Worm (Caenorhabditis elegans) whole organism, L4 larva: Measurements from ENCODE around the gene F54D5.24.
"Not testable (repeated sequence)": the region's sequence is repeated elsewhere in the genome, so short reads cannot be mapped to it uniquely, and the experiment has no call there.

Experiments used
- D1046.2 ChIP-seq: fragments of 200-800 bp; sonication (Bioruptor generic); IDR thresholded peaks from 2 replicates; pipeline ENCODE4 v1.3.6; 2022; ENCODE audit warnings: missing genetic modification characterization, missing compliant biosample characterization
- F37D6.2 ChIP-seq: sonication (generic microtip); optimal IDR thresholded peaks from 2 replicates; lab custom pipeline; 2016; ENCODE audit warnings: mild to moderate bottlenecking, missing genetic modification characterization, missing compliant biosample characterization
- F49E8.2 ChIP-seq: sonication (generic microtip); optimal IDR thresholded peaks from 2 replicates; lab custom pipeline; 2016; ENCODE audit warnings: missing compliant biosample characterization, mild to moderate bottlenecking, missing genetic modification characterization, borderline replicate concordance
- T26A8.4 ChIP-seq: fragments of 200-800 bp; sonication (Bioruptor generic); IDR thresholded peaks from 2 replicates; pipeline ENCODE4 v1.3.6; 2022; ENCODE audit warnings: missing genetic modification characterization, missing compliant biosample characterization
- Y105C5A.15 ChIP-seq: fragments of 200-800 bp; sonication (Bioruptor generic); IDR thresholded peaks from 2 replicates; pipeline ENCODE4 v1.3.6; 2022; ENCODE audit warnings: missing genetic modification characterization, missing compliant biosample characterization
- Y48G9A.11 ChIP-seq: fragments of 200-800 bp; sonication (Bioruptor generic); IDR thresholded peaks from 2 replicates; pipeline ENCODE4 v1.3.6; 2022; ENCODE audit warnings: missing genetic modification reagents, missing genetic modification characterization, missing compliant biosample characterization
- Y75B8A.6 ChIP-seq: fragments of 200-800 bp; sonication (Bioruptor generic); IDR thresholded peaks from 2 replicates; pipeline ENCODE4 v1.3.6; 2022; ENCODE audit warnings: missing genetic modification reagents, missing genetic modification characterization, missing compliant biosample characterization
- ceh-20 ChIP-seq: fragments of 200-800 bp; sonication (Bioruptor generic); IDR thresholded peaks from 2 replicates; pipeline ENCODE4 v1.3.6; 2022; ENCODE audit warnings: missing genetic modification reagents, missing genetic modification characterization, missing compliant biosample characterization
- ceh-44 ChIP-seq: fragments of 200-800 bp; sonication (Bioruptor generic); IDR thresholded peaks from 2 replicates; pipeline ENCODE4 v1.3.6; 2022; ENCODE audit warnings: missing genetic modification reagents, missing genetic modification characterization, missing compliant biosample characterization
- ces-1 ChIP-seq: fragments of 150-350 bp; sonication (generic microtip); optimal IDR thresholded peaks from 4 replicates; lab custom pipeline; 2014; ENCODE audit warnings: missing biosample characterization, missing genetic modification reagents, missing genetic modification characterization
- daf-16 ChIP-seq, 3 experiments: sonication (generic microtip); optimal IDR thresholded peaks; 2 replicates each; lab custom pipeline; 2016 to 2017; ENCODE audit warnings: missing genetic modification characterization in 3 of 3, missing genetic modification reagents in 3 of 3, mild to moderate bottlenecking in 2 of 3, missing compliant biosample characterization in 2 of 3, missing biosample characterization in 1 of 3, moderate library complexity in 1 of 3
- dmd-6 ChIP-seq: fragments of 200-800 bp; sonication (Bioruptor generic); IDR thresholded peaks from 2 replicates; pipeline ENCODE4 v1.3.6; 2022; ENCODE audit warnings: missing genetic modification reagents, missing genetic modification characterization, missing compliant biosample characterization
- duxl-1 ChIP-seq: sonication (generic microtip); optimal IDR thresholded peaks from 2 replicates; lab custom pipeline; 2016; ENCODE audit warnings: mild to moderate bottlenecking, missing genetic modification characterization, moderate library complexity, missing compliant biosample characterization; ENCODE audit not compliant: poor library complexity
- dve-1 ChIP-seq: sonication (generic microtip); optimal IDR thresholded peaks from 2 replicates; lab custom pipeline; 2017; ENCODE audit warnings: antibody characterized with exemption, mild to moderate bottlenecking, missing genetic modification characterization, missing compliant biosample characterization; ENCODE audit not compliant: insufficient read depth
- egl-43 ChIP-seq: fragments of 200-800 bp; sonication (Bioruptor generic); IDR thresholded peaks from 2 replicates; pipeline ENCODE4 v1.3.6; 2022; ENCODE audit warnings: missing genetic modification reagents, missing genetic modification characterization, missing compliant biosample characterization
- fkh-10 ChIP-seq: fragments of 150-350 bp; optimal IDR thresholded peaks from 2 replicates; lab custom pipeline; 2014; ENCODE audit warnings: missing biosample characterization, missing genetic modification reagents, missing genetic modification characterization
- hlh-30 ChIP-seq: sonication (generic microtip); optimal IDR thresholded peaks from 2 replicates; lab custom pipeline; 2017; ENCODE audit warnings: antibody characterized with exemption, mild to moderate bottlenecking, missing genetic modification characterization, missing compliant biosample characterization; ENCODE audit not compliant: insufficient read depth
- hmg-1.1 ChIP-seq: fragments of 200-800 bp; sonication (Bioruptor generic); IDR thresholded peaks from 2 replicates; pipeline ENCODE4 v1.3.6; 2022; ENCODE audit warnings: missing genetic modification reagents, missing genetic modification characterization, missing compliant biosample characterization
- lim-7 ChIP-seq: fragments of 200-800 bp; sonication (Bioruptor generic); IDR thresholded peaks from 2 replicates; pipeline ENCODE4 v1.3.6; 2022; ENCODE audit warnings: missing genetic modification characterization, missing compliant biosample characterization
- lin-1 ChIP-seq: fragments of 200-800 bp; sonication (Bioruptor generic); IDR thresholded peaks from 2 replicates; pipeline ENCODE4 v1.3.6; 2022; ENCODE audit warnings: missing genetic modification reagents, missing genetic modification characterization, missing compliant biosample characterization
- lin-13 ChIP-seq: fragments of 150-350 bp; optimal IDR thresholded peaks from 2 replicates; lab custom pipeline; 2014; ENCODE audit warnings: missing biosample characterization, missing genetic modification reagents, missing genetic modification characterization
- lin-15B ChIP-seq: fragments of 150-350 bp; sonication (generic microtip); optimal IDR thresholded peaks from 3 replicates; lab custom pipeline; 2014; ENCODE audit warnings: missing biosample characterization, missing genetic modification characterization
- lin-29 ChIP-seq: fragments of 200-800 bp; sonication (Bioruptor generic); IDR thresholded peaks from 2 replicates; pipeline ENCODE4 v1.3.6; 2022; ENCODE audit warnings: missing genetic modification reagents, missing genetic modification characterization, missing compliant biosample characterization
- lir-3 ChIP-seq: sonication (generic microtip); optimal IDR thresholded peaks from 2 replicates; lab custom pipeline; 2016; ENCODE audit warnings: mild to moderate bottlenecking, missing genetic modification characterization, missing compliant biosample characterization
- lsy-2 ChIP-seq, 2 experiments: fragments of 150-350 bp in 1 of 2; sonication (generic microtip) in 1 of 2; optimal IDR thresholded peaks; 2 replicates each; lab custom pipeline; 2014 to 2017; ENCODE audit warnings: missing biosample characterization in 2 of 2, missing genetic modification characterization in 2 of 2
- madf-9 ChIP-seq: fragments of 200-800 bp; sonication (Bioruptor generic); conservative IDR thresholded peaks from 2 replicates; pipeline ENCODE4 v1.3.6; 2022; ENCODE audit warnings: missing genetic modification reagents, missing genetic modification characterization, missing compliant biosample characterization
- mdt-29 ChIP-seq: fragments of 200-800 bp; sonication (Bioruptor generic); IDR thresholded peaks from 2 replicates; pipeline ENCODE4 v1.3.6; 2022; ENCODE audit warnings: missing genetic modification reagents, missing genetic modification characterization, missing compliant biosample characterization
- mep-1 ChIP-seq: fragments of 150-350 bp; sonication (generic microtip); optimal IDR thresholded peaks from 3 replicates; lab custom pipeline; 2014; ENCODE audit warnings: missing biosample characterization, missing genetic modification characterization
- nhr-102 ChIP-seq: sonication (generic microtip); optimal IDR thresholded peaks from 2 replicates; lab custom pipeline; 2016; ENCODE audit warnings: mild to moderate bottlenecking, missing genetic modification characterization, moderate library complexity, missing compliant biosample characterization
- nhr-11 ChIP-seq: fragments of 150-350 bp; optimal IDR thresholded peaks from 2 replicates; lab custom pipeline; 2014; ENCODE audit warnings: missing biosample characterization, missing genetic modification characterization
- nhr-28 ChIP-seq: fragments of 150-350 bp; optimal IDR thresholded peaks from 2 replicates; lab custom pipeline; 2014; ENCODE audit warnings: missing biosample characterization, missing genetic modification characterization
- nhr-42 ChIP-seq: fragments of 200-800 bp; sonication (Bioruptor generic); IDR thresholded peaks from 2 replicates; pipeline ENCODE4 v1.3.6; 2022; ENCODE audit warnings: missing genetic modification characterization, missing compliant biosample characterization
- nhr-48 ChIP-seq: sonication (generic microtip); optimal IDR thresholded peaks from 2 replicates; lab custom pipeline; 2016; ENCODE audit warnings: mild to moderate bottlenecking, missing genetic modification characterization, missing compliant biosample characterization
- pha-4 ChIP-seq, 2 experiments: fragments of 150-350 bp in 1 of 2; fragments of 200-800 bp in 1 of 2; sonication (Bioruptor generic) in 1 of 2; IDR thresholded peaks in 1 of 2; optimal IDR thresholded peaks in 1 of 2; 2 replicates each; pipeline versions ENCODE4 v1.3.6 to Lab custom; 2014 to 2022; ENCODE audit warnings: missing genetic modification characterization in 2 of 2, missing genetic modification reagents in 2 of 2, missing biosample characterization in 1 of 2, missing compliant biosample characterization in 1 of 2
- rbr-2 ChIP-seq: sonication (generic microtip); optimal IDR thresholded peaks from 2 replicates; lab custom pipeline; 2016; ENCODE audit warnings: missing genotype, missing genetic modification characterization, missing compliant biosample characterization
- sdz-12 ChIP-seq: fragments of 200-800 bp; sonication (Bioruptor generic); optimal IDR thresholded peaks from 2 replicates; lab custom pipeline; 2018; ENCODE audit warnings: mild to moderate bottlenecking, missing genetic modification characterization, missing compliant biosample characterization
- set-16 ChIP-seq: fragments of 200-800 bp; sonication (Bioruptor generic); IDR thresholded peaks from 2 replicates; pipeline ENCODE4 v1.3.6; 2022; ENCODE audit warnings: missing genetic modification reagents, missing genetic modification characterization, missing compliant biosample characterization
- spr-1 ChIP-seq: sonication (generic microtip); optimal IDR thresholded peaks from 2 replicates; lab custom pipeline; 2016; ENCODE audit warnings: mild to moderate bottlenecking, missing genetic modification characterization, missing compliant biosample characterization
- unc-130 ChIP-seq: sonication (generic microtip); optimal IDR thresholded peaks from 2 replicates; lab custom pipeline; 2016; ENCODE audit warnings: missing genetic modification reagents, missing genetic modification characterization, missing compliant biosample characterization
- unc-62 ChIP-seq, 3 experiments: fragments of 150-350 bp in 1 of 3; sonication (generic microtip); optimal IDR thresholded peaks in 2 of 3; peaks in 1 of 3; 1 replicate in 1 of 3; 2 replicates in 2 of 3; lab custom pipeline; 2014 to 2017; ENCODE audit warnings: missing biosample characterization in 3 of 3, missing genetic modification characterization in 3 of 3, missing genetic modification reagents in 3 of 3, missing genotype in 1 of 3
- vab-7 ChIP-seq: fragments of 200-800 bp; sonication (Bioruptor generic); IDR thresholded peaks from 2 replicates; pipeline ENCODE4 v1.3.6; 2022; ENCODE audit warnings: missing genetic modification reagents, missing genetic modification characterization, missing compliant biosample characterization

The F54D5.24 gene

ce11 chrII:11534429-11535099 lies 21.2 kb upstream of the F54D5.24 start, which contains the start of gene Y62F5A.12 (continued):
- peak; percentile 70 for TF ChIP-seq duxl-1 (tag; lab: Kevin White, UChicago)
- peak; percentile 27 for TF ChIP-seq ces-1 (GFP tag; lab: Kevin White, UChicago)
- TF ChIP-seq lim-7 (GFP tag; lab: Robert Waterston, UW), result peak; percentile 82
- TF ChIP-seq F37D6.2 (tag; lab: Kevin White, UChicago), result peak; percentile 79
- TF ChIP-seq ceh-44 (GFP tag; lab: Robert Waterston, UW), result peak; percentile 99
- peak; percentile 84 for TF ChIP-seq unc-130 (GFP tag; lab: Kevin White, UChicago)
- peak in 1 of 2 experiments; percentile 66 for TF ChIP-seq unc-62 (GFP tag; optimal IDR thresholded peaks at IDR 0.05 in 1 of 2; lab: Kevin White, UChicago)
- TF ChIP-seq unc-62, daf-16, pha-4 (tag; optimal IDR thresholded peaks at IDR 0.05; lab: Kevin White, UChicago): not testable (repeated sequence)
- peak; percentile 67 for TF ChIP-seq set-16 (GFP tag; lab: Robert Waterston, UW)
- TF ChIP-seq daf-16 (GFP tag; optimal IDR thresholded peaks at IDR 0.05; lab: Kevin White, UChicago), result peak in 1 of 2 experiments; percentile 68
- TF ChIP-seq T26A8.4 (GFP tag; lab: Robert Waterston, UW), result peak; percentile 78
- TF ChIP-seq madf-9 (GFP tag; lab: Robert Waterston, UW), result peak; percentile 96
- TF ChIP-seq Y48G9A.11 (GFP tag; lab: Robert Waterston, UW), result peak; percentile 93
- peak; percentile 85 for TF ChIP-seq mep-1 (tag; lab: Kevin White, UChicago)
- peak; percentile 93 for TF ChIP-seq egl-43 (GFP tag; lab: Robert Waterston, UW)
- peak; percentile 71 to 82 for TF ChIP-seq lsy-2 (tag; optimal IDR thresholded peaks at IDR 0.05; lab: Kevin White, UChicago)
- TF ChIP-seq nhr-48, result peak; percentile 55
- TF ChIP-seq sdz-12 (GFP tag; lab: Kevin White, UChicago), result peak; percentile 60
- TF ChIP-seq lin-1 (GFP tag; lab: Robert Waterston, UW), result peak; percentile 85; the same call in 1 of the 2 replicates
- peak; percentile 66 for TF ChIP-seq spr-1 (tag; lab: Kevin White, UChicago)
- peak; percentile 55; the same call in 1 of the 2 replicates for TF ChIP-seq lin-29
- peak; percentile 52 for TF ChIP-seq nhr-28 (tag; lab: Kevin White, UChicago)
- 0 out of 2 replicates have a peak, but pooled peaks have one; percentile 80 for TF ChIP-seq Y75B8A.6
- peak; percentile 51 for TF ChIP-seq fkh-10 (GFP tag; lab: Kevin White, UChicago)
- peak; percentile 96 for TF ChIP-seq vab-7 (GFP tag; lab: Robert Waterston, UW)
- TF ChIP-seq lin-13 (GFP tag; lab: Kevin White, UChicago), result peak; percentile 69
- peak; percentile 93 for TF ChIP-seq D1046.2 (GFP tag; lab: Robert Waterston, UW)
- TF ChIP-seq ceh-20 (GFP tag; lab: Robert Waterston, UW), result peak; percentile 95
- peak; percentile 59 for TF ChIP-seq dve-1 (tag; lab: Kevin White, UChicago)
- peak; percentile 89 for TF ChIP-seq rbr-2 (tag; lab: Kevin White, UChicago)
- TF ChIP-seq nhr-102 (tag; lab: Kevin White, UChicago), result peak; percentile 66
- TF ChIP-seq hlh-30 (tag; lab: Kevin White, UChicago), result peak; percentile 67
- TF ChIP-seq Y105C5A.15, result peak; percentile 70; the same call in 1 of the 2 replicates
- peak; percentile 44 for TF ChIP-seq lir-3 (tag; lab: Kevin White, UChicago)
- TF ChIP-seq nhr-11 (tag; lab: Kevin White, UChicago), result peak; percentile 68
- peak; percentile 94; the same call in 1 of the 2 replicates for TF ChIP-seq nhr-42 (GFP tag; lab: Robert Waterston, UW)
- TF ChIP-seq F49E8.2, result peak; percentile 27
- TF ChIP-seq pha-4 (GFP tag; IDR thresholded peaks at IDR 0.05; lab: Robert Waterston, UW), result peak; percentile 96
- peak; percentile 88 for TF ChIP-seq dmd-6 (GFP tag; lab: Robert Waterston, UW)
- TF ChIP-seq mdt-29 (GFP tag; lab: Robert Waterston, UW), result peak; percentile 85
- TF ChIP-seq hmg-1.1 (GFP tag; lab: Robert Waterston, UW), result peak; percentile 93
- peak; percentile 39 for TF ChIP-seq lin-15B
- TF ChIP-seq, all 104 proteins: peak for 63; not testable (repeated sequence) for 41
